Fruit fly (Drosophila melanogaster) whole organism, pupa: ENCODE results near the gene akirin.

Experiments used
- CG14655 ChIP-seq: fragments of 200-800 bp; sonication (Bioruptor generic); optimal IDR thresholded peaks from 3 replicates; lab custom pipeline; 2017; ENCODE audit warnings: mild to moderate bottlenecking, missing biosample characterization, missing genetic modification reagents, missing genetic modification characterization
- CG9948 ChIP-seq: fragments of 200-800 bp; sonication (Bioruptor generic); optimal IDR thresholded peaks from 2 replicates; lab custom pipeline; 2018; ENCODE audit warnings: missing biosample characterization, mild to moderate bottlenecking, missing genetic modification characterization, moderate library complexity
- Pif1A ChIP-seq: fragments of 200-800 bp; sonication (Bioruptor generic); optimal IDR thresholded peaks from 3 replicates; lab custom pipeline; 2016; ENCODE audit warnings: missing biosample characterization, missing genetic modification characterization

DNA sequence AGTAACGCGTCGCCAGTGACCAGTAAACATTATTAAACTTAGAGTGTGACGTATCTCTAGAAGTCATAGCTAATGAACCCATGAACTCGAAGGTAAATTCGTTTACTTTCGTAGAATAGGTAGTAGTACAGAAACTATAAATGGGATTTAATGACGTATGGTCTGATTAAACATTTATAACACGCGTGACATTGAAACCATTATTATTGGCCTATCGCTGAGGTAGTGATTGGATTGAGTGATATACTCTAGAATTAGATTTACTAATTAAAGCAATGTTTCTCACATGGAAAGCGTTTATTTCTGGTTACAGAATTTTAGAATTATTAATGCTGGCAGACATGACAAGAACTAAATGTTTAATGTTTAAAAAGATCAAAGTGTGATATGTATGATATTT lies 7.2 kb downstream of the akirin start:
- TF ChIP-seq CG14655 (GFP tag; lab: Kevin White, UChicago) (no peak), Pif1A (GFP tag; lab: Kevin White, UChicago) (no peak), CG9948 (tag; lab: Kevin White, UChicago) (no peak)
